Worm (Caenorhabditis elegans): ENCODE data around the gene F49C12.3.

DNA sequence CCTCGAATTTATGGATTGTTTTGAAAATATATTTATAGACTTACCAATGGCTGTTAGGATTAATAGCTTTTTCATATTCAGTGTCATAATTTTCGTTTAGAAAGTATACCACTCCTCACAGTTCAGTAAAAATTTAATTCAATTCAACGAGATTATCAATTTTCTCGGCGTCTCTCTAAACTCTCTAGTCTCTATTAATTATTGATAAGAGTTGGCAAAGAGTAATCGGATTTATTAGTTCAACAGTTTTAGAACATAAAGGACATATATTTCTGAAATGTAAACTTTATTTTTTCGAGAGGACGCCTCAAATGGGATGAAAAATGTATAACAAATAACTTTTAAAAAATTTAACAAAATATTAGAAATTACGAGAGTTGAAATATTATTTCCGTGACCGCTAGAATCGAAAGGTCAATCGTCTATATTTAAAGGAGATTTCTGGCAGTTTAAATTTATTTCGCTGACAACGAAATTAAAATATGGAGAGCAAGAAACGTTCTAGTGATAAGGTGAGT is 23.8 kb downstream of the F49C12.3 start, which contains the start of the genes nspg-11 and F49C12.15:
- TF ChIP-seq him-1 (tag; optimal IDR thresholded peaks at IDR 0.05) (no peak), dao-5 (tag; optimal IDR thresholded peaks at IDR 0.05) (no peak), W03F9.2 (tag; optimal IDR thresholded peaks at IDR 0.05) (no peak)
